Worm (Caenorhabditis elegans) whole organism, L1 larva: ENCODE measurements around the gene ceh-39.

Source experiments
- C04F5.9 ChIP-seq: sonication (generic microtip); optimal IDR thresholded peaks from 2 replicates; lab custom pipeline; 2016; ENCODE audit warnings: missing genetic modification characterization, missing compliant biosample characterization
- C34B4.2 ChIP-seq: sonication (generic microtip); optimal IDR thresholded peaks from 2 replicates; lab custom pipeline; 2017; ENCODE audit warnings: mild to moderate bottlenecking, missing genetic modification characterization, missing compliant biosample characterization
- Y116A8C.19 ChIP-seq: sonication (generic microtip); optimal IDR thresholded peaks from 2 replicates; lab custom pipeline; 2016; ENCODE audit warnings: missing compliant biosample characterization, missing genetic modification characterization, borderline replicate concordance
- aha-1 ChIP-seq: fragments of 150-350 bp; optimal IDR thresholded peaks from 2 replicates; lab custom pipeline; 2014; ENCODE audit warnings: missing biosample characterization, missing genetic modification characterization
- alr-1 ChIP-seq: fragments of 200-800 bp; sonication (Bioruptor generic); optimal IDR thresholded peaks from 2 replicates; lab custom pipeline; 2018; ENCODE audit warnings: borderline replicate concordance, mild to moderate bottlenecking, missing genetic modification characterization, missing compliant biosample characterization
- ama-1 ChIP-seq: fragments of 150-350 bp; optimal IDR thresholded peaks from 2 replicates; lab custom pipeline; 2014
- blmp-1 ChIP-seq: fragments of 150-350 bp; optimal IDR thresholded peaks from 2 replicates; lab custom pipeline; 2014; ENCODE audit warnings: missing biosample characterization, missing genetic modification characterization
- ceh-82 ChIP-seq, 3 experiments: fragments of 150-350 bp in 1 of 3; sonication (generic microtip) in 2 of 3; optimal IDR thresholded peaks; 2 replicates each; lab custom pipeline; 2014 to 2017; ENCODE audit warnings: missing biosample characterization in 3 of 3, missing genetic modification characterization in 3 of 3
- ceh-88 ChIP-seq: fragments of 200-800 bp; sonication (Bioruptor generic); IDR thresholded peaks from 2 replicates; pipeline ENCODE4 v1.3.6; 2022; ENCODE audit warnings: missing genetic modification characterization, missing compliant biosample characterization
- dpl-1 ChIP-seq, 3 experiments: fragments of 150-350 bp in 2 of 3; sonication (generic microtip) in 1 of 3; optimal IDR thresholded peaks; 2 replicates each; lab custom pipeline; 2014 to 2017; ENCODE audit warnings: missing biosample characterization in 3 of 3, missing genetic modification characterization in 3 of 3, missing genetic modification reagents in 3 of 3
- efl-1 ChIP-seq, 4 experiments: fragments of 150-350 bp; optimal IDR thresholded peaks in 3 of 4; peaks in 1 of 4; 1 replicate in 1 of 4; 2 replicates in 3 of 4; lab custom pipeline; 2014; ENCODE audit warnings: missing biosample characterization in 2 of 4, missing genetic modification characterization in 2 of 4, missing genetic modification reagents in 2 of 4
- efl-3 ChIP-seq: fragments of 200-800 bp; sonication (Bioruptor generic); optimal IDR thresholded peaks from 2 replicates; lab custom pipeline; 2018; ENCODE audit warnings: mild to moderate bottlenecking, missing genetic modification characterization, missing compliant biosample characterization
- egl-27 ChIP-seq, 2 experiments: fragments of 150-350 bp in 1 of 2; sonication (generic microtip); optimal IDR thresholded peaks; 3 replicates each; lab custom pipeline; 2017 to 2018; ENCODE audit warnings: missing biosample characterization in 2 of 2, missing genetic modification characterization in 2 of 2, missing genetic modification reagents in 2 of 2
- elt-2 ChIP-seq: sonication (generic microtip); optimal IDR thresholded peaks from 2 replicates; lab custom pipeline; 2016; ENCODE audit warnings: missing genetic modification characterization, mild to moderate bottlenecking, inconsistent platforms, missing compliant biosample characterization, missing genetic modification reagents
- ets-5 ChIP-seq: fragments of 200-800 bp; sonication (Bioruptor generic); IDR thresholded peaks from 2 replicates; pipeline ENCODE4 v1.3.6; 2022; ENCODE audit warnings: missing genetic modification characterization, missing compliant biosample characterization
- fkh-10 ChIP-seq: sonication (generic microtip); optimal IDR thresholded peaks from 2 replicates; lab custom pipeline; 2017; ENCODE audit warnings: missing biosample characterization, missing genetic modification reagents, missing genetic modification characterization
- fkh-8 ChIP-seq: sonication (generic microtip); optimal IDR thresholded peaks from 2 replicates; lab custom pipeline; 2016; ENCODE audit warnings: mild to moderate bottlenecking, missing genetic modification characterization, missing compliant biosample characterization
- fos-1 ChIP-seq: fragments of 150-350 bp; optimal IDR thresholded peaks from 2 replicates; lab custom pipeline; 2014; ENCODE audit warnings: missing biosample characterization, missing genetic modification characterization
- grh-1 ChIP-seq: fragments of 200-800 bp; sonication (Bioruptor generic); IDR thresholded peaks from 2 replicates; pipeline ENCODE4 v1.3.6; 2022; ENCODE audit warnings: missing genetic modification reagents, missing genetic modification characterization, missing compliant biosample characterization
- hlh-17 ChIP-seq: fragments of 200-800 bp; sonication (Bioruptor generic); optimal IDR thresholded peaks from 2 replicates; lab custom pipeline; 2018; ENCODE audit warnings: missing genetic modification characterization, mild to moderate bottlenecking, missing compliant biosample characterization, moderate library complexity, borderline replicate concordance
- isw-1 ChIP-seq: fragments of 200-800 bp; sonication (Bioruptor generic); IDR thresholded peaks from 2 replicates; pipeline ENCODE4 v1.3.6; 2022; ENCODE audit warnings: missing genetic modification characterization, missing compliant biosample characterization
- lin-13 ChIP-seq: fragments of 150-350 bp; optimal IDR thresholded peaks from 2 replicates; lab custom pipeline; 2014; ENCODE audit warnings: missing biosample characterization, missing genetic modification reagents, missing genetic modification characterization
- lin-15B ChIP-seq: fragments of 150-350 bp; sonication (generic microtip); optimal IDR thresholded peaks from 3 replicates; lab custom pipeline; 2014; ENCODE audit warnings: missing biosample characterization, missing genetic modification characterization
- lin-35 ChIP-seq, 2 experiments: fragments of 150-350 bp; optimal IDR thresholded peaks; 2 replicates each; lab custom pipeline; 2014; ENCODE audit warnings: missing biosample characterization in 2 of 2, missing genetic modification characterization in 2 of 2, missing genetic modification reagents in 2 of 2
- lsy-2 ChIP-seq, 2 experiments: fragments of 150-350 bp; optimal IDR thresholded peaks; 2 replicates each; lab custom pipeline; 2014; ENCODE audit warnings: missing biosample characterization in 2 of 2, missing genetic modification characterization in 2 of 2
- mab-9 ChIP-seq: fragments of 200-800 bp; sonication (Bioruptor generic); IDR thresholded peaks from 2 replicates; pipeline ENCODE4 v1.3.6; 2022; ENCODE audit warnings: missing genetic modification reagents, missing genetic modification characterization, missing compliant biosample characterization
- mdl-1 ChIP-seq, 2 experiments: fragments of 150-350 bp; optimal IDR thresholded peaks; 2 replicates each; lab custom pipeline; 2014 to 2017; ENCODE audit warnings: missing biosample characterization in 2 of 2, missing genetic modification characterization in 2 of 2, inconsistent platforms in 1 of 2
- mef-2 ChIP-seq: fragments of 150-350 bp; optimal IDR thresholded peaks from 2 replicates; lab custom pipeline; 2014; ENCODE audit warnings: missing biosample characterization, missing genetic modification characterization
- mep-1 ChIP-seq: fragments of 150-350 bp; optimal IDR thresholded peaks from 2 replicates; lab custom pipeline; 2014; ENCODE audit warnings: missing biosample characterization, missing genetic modification characterization
- nhr-11 ChIP-seq: fragments of 150-350 bp; optimal IDR thresholded peaks from 2 replicates; lab custom pipeline; 2014; ENCODE audit warnings: missing biosample characterization, missing genetic modification characterization
- nhr-12 ChIP-seq: sonication (generic microtip); optimal IDR thresholded peaks from 2 replicates; lab custom pipeline; 2017; ENCODE audit warnings: missing biosample characterization, missing genetic modification characterization
- nhr-20 ChIP-seq: sonication (generic microtip); optimal IDR thresholded peaks from 2 replicates; lab custom pipeline; 2016; ENCODE audit warnings: mild to moderate bottlenecking, missing genetic modification characterization, missing compliant biosample characterization
- nhr-237 ChIP-seq: fragments of 150-350 bp; optimal IDR thresholded peaks from 2 replicates; lab custom pipeline; 2014; ENCODE audit warnings: missing biosample characterization, missing genetic modification characterization
- nhr-47 ChIP-seq: sonication (generic microtip); optimal IDR thresholded peaks from 2 replicates; lab custom pipeline; 2016; ENCODE audit warnings: mild to moderate bottlenecking, missing genetic modification characterization, moderate library complexity, missing compliant biosample characterization
- nhr-76 ChIP-seq: sonication (generic microtip); optimal IDR thresholded peaks from 2 replicates; lab custom pipeline; 2017; ENCODE audit warnings: missing biosample characterization, missing genetic modification characterization
- nhr-77 ChIP-seq: fragments of 150-350 bp; optimal IDR thresholded peaks from 2 replicates; lab custom pipeline; 2014; ENCODE audit warnings: missing biosample characterization, missing genetic modification characterization
- nhr-84 ChIP-seq: sonication (generic microtip); optimal IDR thresholded peaks from 2 replicates; lab custom pipeline; 2017; ENCODE audit warnings: missing biosample characterization, missing genetic modification characterization
- nhr-90 ChIP-seq: sonication (generic microtip); optimal IDR thresholded peaks from 2 replicates; lab custom pipeline; 2016; ENCODE audit warnings: mild to moderate bottlenecking, missing genetic modification characterization, missing compliant biosample characterization; ENCODE audit not compliant: poor library complexity
- pag-3 ChIP-seq: sonication (generic microtip); optimal IDR thresholded peaks from 2 replicates; lab custom pipeline; 2017; ENCODE audit warnings: missing genetic modification characterization, mild to moderate bottlenecking, missing compliant biosample characterization, antibody characterized with exemption, borderline replicate concordance; ENCODE audit not compliant: insufficient read depth
- skn-1 ChIP-seq: fragments of 150-350 bp; optimal IDR thresholded peaks from 2 replicates; lab custom pipeline; 2014; ENCODE audit warnings: missing biosample characterization, missing genetic modification characterization
- snpc-4 ChIP-seq: fragments of 150-350 bp; optimal IDR thresholded peaks from 2 replicates; lab custom pipeline; 2014; ENCODE audit warnings: missing biosample characterization, missing genetic modification characterization
- snu-23 ChIP-seq: sonication (generic microtip); optimal IDR thresholded peaks from 2 replicates; lab custom pipeline; 2016; ENCODE audit warnings: missing genetic modification characterization, missing compliant biosample characterization
- sox-4 ChIP-seq: sonication (generic microtip); optimal IDR thresholded peaks from 2 replicates; lab custom pipeline; 2016; ENCODE audit warnings: missing genetic modification characterization, missing compliant biosample characterization
- sptf-1 ChIP-seq: fragments of 150-350 bp; optimal IDR thresholded peaks from 2 replicates; lab custom pipeline; 2014; ENCODE audit warnings: missing biosample characterization, missing genetic modification characterization
- sup-37 ChIP-seq: fragments of 200-800 bp; sonication (Bioruptor generic); optimal IDR thresholded peaks from 2 replicates; lab custom pipeline; 2018; ENCODE audit warnings: mild to moderate bottlenecking, missing genetic modification characterization, missing compliant biosample characterization
- tbx-2 ChIP-seq: sonication (generic microtip); optimal IDR thresholded peaks from 2 replicates; lab custom pipeline; 2016; ENCODE audit warnings: missing genetic modification characterization, missing compliant biosample characterization
- unc-130 ChIP-seq: fragments of 150-350 bp; optimal IDR thresholded peaks from 2 replicates; lab custom pipeline; 2017; ENCODE audit warnings: missing biosample characterization, missing genetic modification characterization, inconsistent platforms
- unc-62 ChIP-seq: fragments of 150-350 bp; optimal IDR thresholded peaks from 2 replicates; lab custom pipeline; 2014; ENCODE audit warnings: missing biosample characterization, missing genetic modification reagents, missing genetic modification characterization
- unc-86 ChIP-seq: sonication (generic microtip); optimal IDR thresholded peaks from 2 replicates; lab custom pipeline; 2016; ENCODE audit warnings: missing genetic modification characterization, missing compliant biosample characterization
- vab-15 ChIP-seq: sonication (generic microtip); optimal IDR thresholded peaks from 2 replicates; lab custom pipeline; 2017; ENCODE audit warnings: missing genotype, mild to moderate bottlenecking, missing genetic modification characterization, missing compliant biosample characterization
- xbp-1 ChIP-seq: sonication (generic microtip); optimal IDR thresholded peaks from 2 replicates; lab custom pipeline; 2016; ENCODE audit warnings: missing genetic modification characterization, missing compliant biosample characterization
- zag-1 ChIP-seq: fragments of 150-350 bp; optimal IDR thresholded peaks from 2 replicates; lab custom pipeline; 2014; ENCODE audit warnings: missing biosample characterization, missing genetic modification characterization
- zip-4 ChIP-seq: fragments of 200-800 bp; sonication (Bioruptor generic); optimal IDR thresholded peaks from 2 replicates; lab custom pipeline; 2018; ENCODE audit warnings: mild to moderate bottlenecking, missing genetic modification characterization, moderate library complexity, missing compliant biosample characterization

ceh-39 gene

DNA sequence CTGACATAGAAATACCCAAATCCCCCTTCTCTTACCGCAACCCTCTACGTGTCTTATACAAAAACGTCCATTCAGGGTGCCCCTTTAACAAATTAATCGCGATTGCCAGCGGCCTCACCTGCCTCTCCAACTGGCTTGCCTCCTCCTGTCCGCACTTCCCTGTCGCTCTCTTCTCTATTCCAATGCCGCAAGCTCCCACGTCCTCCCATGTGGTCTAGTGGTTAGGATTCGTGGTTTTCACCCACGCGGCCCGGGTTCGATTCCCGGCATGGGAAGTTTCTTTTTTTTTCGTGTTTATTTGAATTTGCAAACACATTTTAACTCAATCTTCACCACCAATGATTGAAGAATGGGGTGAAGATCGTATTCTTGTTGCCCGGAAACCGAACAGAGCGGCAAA is 2.6 kb upstream of the ceh-39 start (continued):
- TF ChIP-seq alr-1 (tag; lab: Kevin White, UChicago) (no peak), lsy-2 (tag; optimal IDR thresholded peaks at IDR 0.05; lab: Kevin White, UChicago) (peak; percentile 41 to 45), unc-86 (tag; lab: Kevin White, UChicago) (peak; percentile 20), elt-2 (tag; lab: Kevin White, UChicago) (peak; percentile 15), nhr-77 (peak; percentile 25), nhr-237 (tag; lab: Kevin White, UChicago) (no peak), ceh-88 (GFP tag; lab: Robert Waterston, UW) (no peak; the same call in 1 of the 2 replicates), nhr-11 (tag; lab: Kevin White, UChicago) (no peak), skn-1 (peak; percentile 79), ceh-82 (tag; optimal IDR thresholded peaks at IDR 0.05; lab: Kevin White, UChicago) (peak in 2 of 3 experiments; percentile 52 to 55), C04F5.9 (tag; lab: Kevin White, UChicago) (peak; percentile 1), mab-9 (GFP tag; lab: Robert Waterston, UW) (no peak), fos-1 (tag; lab: Kevin White, UChicago) (peak; percentile 5), nhr-20 (peak; percentile 66), hlh-17 (GFP tag; lab: Kevin White, UChicago) (no peak), lin-35 (GFP tag; optimal IDR thresholded peaks at IDR 0.05; lab: Kevin White, UChicago) (peak; percentile 24 to 73), Y116A8C.19 (tag; lab: Kevin White, UChicago) (no peak), snu-23 (GFP tag; lab: Kevin White, UChicago) (peak; percentile 84), efl-1 (optimal IDR thresholded peaks at IDR 0.05; lab: Kevin White, UChicago) (peak; percentile 20 to 31), efl-1 (GFP tag; optimal IDR thresholded peaks at IDR 0.05 in 1 of 2; lab: Kevin White, UChicago) (peak; percentile 0 to 93), sup-37 (GFP tag; lab: Kevin White, UChicago) (no peak), zag-1 (tag; lab: Kevin White, UChicago) (no peak), nhr-47 (peak; percentile 79), xbp-1 (tag; lab: Kevin White, UChicago) (peak; percentile 57), grh-1 (GFP tag; lab: Robert Waterston, UW) (peak; percentile 48), mef-2 (tag; lab: Kevin White, UChicago) (no peak), isw-1 (GFP tag; lab: Robert Waterston, UW) (peak; percentile 10; the same call in 1 of the 2 replicates), egl-27 (tag; optimal IDR thresholded peaks at IDR 0.05; lab: Kevin White, UChicago) (no peak), lin-13 (GFP tag; lab: Kevin White, UChicago) (no peak), nhr-12 (tag; lab: Kevin White, UChicago) (no peak), tbx-2 (peak; percentile 69), mep-1 (tag; lab: Kevin White, UChicago) (no peak), pag-3 (no peak), C34B4.2 (tag; lab: Kevin White, UChicago) (no peak), efl-3 (GFP tag; lab: Kevin White, UChicago) (no peak), snpc-4 (tag; lab: Kevin White, UChicago) (no peak), zip-4 (GFP tag; lab: Kevin White, UChicago) (no peak), lin-15B (tag; lab: Kevin White, UChicago) (no peak), unc-62 (GFP tag; lab: Kevin White, UChicago) (no peak), fkh-8 (tag; lab: Kevin White, UChicago) (peak; percentile 9), sptf-1 (tag; lab: Kevin White, UChicago) (no peak), ama-1 (no peak), sox-4 (no peak), blmp-1 (tag; lab: Kevin White, UChicago) (no peak), nhr-76 (tag; lab: Kevin White, UChicago) (no peak), ets-5 (no peak), nhr-90 (peak; percentile 79), dpl-1 (GFP tag; optimal IDR thresholded peaks at IDR 0.05; lab: Kevin White, UChicago) (peak in 1 of 3 experiments; percentile 9), aha-1 (tag; lab: Kevin White, UChicago) (no peak), unc-130 (no peak), nhr-84 (tag; lab: Kevin White, UChicago) (no peak), mdl-1 (tag; optimal IDR thresholded peaks at IDR 0.05; lab: Kevin White, UChicago) (peak in 1 of 2 experiments; percentile 62), fkh-10 (GFP tag; lab: Kevin White, UChicago) (peak; percentile 17), vab-15 (tag; lab: Kevin White, UChicago) (no peak)
